Worm (Caenorhabditis elegans): ENCODE data around the gene nspb-8.

nspb-8 gene

DNA sequence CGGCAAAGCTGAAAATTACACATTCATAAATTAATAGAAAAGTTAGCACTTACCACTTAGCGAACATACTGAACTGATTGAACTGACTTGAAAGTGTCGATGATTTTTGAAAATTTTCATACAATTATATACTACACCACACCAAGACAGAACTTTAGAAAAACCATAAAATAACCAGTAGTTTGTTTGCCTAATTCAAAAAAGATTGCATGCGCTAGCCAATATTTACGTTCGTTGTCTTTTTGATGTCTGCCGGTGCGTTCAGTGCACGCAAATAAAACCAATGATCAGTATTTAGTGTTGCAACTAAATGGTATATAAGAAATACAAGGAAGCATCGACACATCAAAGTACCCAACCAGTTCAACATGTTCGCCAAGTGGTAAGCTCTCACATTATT, at the start of gene nspb-8, which contains the start of gene nspb-9:
nspb-8 (minus strand) TSS at position 101 of the 400 bp plus-strand sequence.
nspb-9 (plus strand) TSS at position 311 of the 400 bp plus-strand sequence.
- TF ChIP-seq egl-44 (GFP tag; IDR thresholded peaks at IDR 0.05) (no peak), ekl-4 (GFP tag; IDR thresholded peaks at IDR 0.05) (no peak), lsy-27 (tag; optimal IDR thresholded peaks at IDR 0.05; ENCODE audit: borderline replicate concordance, insufficient read depth) (no peak), rcor-1 (GFP tag; IDR thresholded peaks at IDR 0.05) (no peak), T26A5.8 (tag; optimal IDR thresholded peaks at IDR 0.05) (no peak), nhr-80 (tag; optimal IDR thresholded peaks at IDR 0.05) (no peak), fkh-3 (tag; optimal IDR thresholded peaks at IDR 0.05) (no peak), repo-1 (tag; optimal IDR thresholded peaks at IDR 0.05) (no peak), mxl-1 (tag; optimal IDR thresholded peaks at IDR 0.05) (no peak), attf-5 (GFP tag; optimal IDR thresholded peaks at IDR 0.05) (no peak), bed-1 (GFP tag; IDR thresholded peaks at IDR 0.05) (no peak), pbrm-1 (GFP tag; IDR thresholded peaks at IDR 0.05) (no peak), unc-62 (GFP tag; optimal IDR thresholded peaks at IDR 0.05) (no peak), hmg-20 (GFP tag; IDR thresholded peaks at IDR 0.05) (no peak), ceh-79 (tag; optimal IDR thresholded peaks at IDR 0.05) (no peak), madf-3 (GFP tag; IDR thresholded peaks at IDR 0.05) (no peak)

DNA sequence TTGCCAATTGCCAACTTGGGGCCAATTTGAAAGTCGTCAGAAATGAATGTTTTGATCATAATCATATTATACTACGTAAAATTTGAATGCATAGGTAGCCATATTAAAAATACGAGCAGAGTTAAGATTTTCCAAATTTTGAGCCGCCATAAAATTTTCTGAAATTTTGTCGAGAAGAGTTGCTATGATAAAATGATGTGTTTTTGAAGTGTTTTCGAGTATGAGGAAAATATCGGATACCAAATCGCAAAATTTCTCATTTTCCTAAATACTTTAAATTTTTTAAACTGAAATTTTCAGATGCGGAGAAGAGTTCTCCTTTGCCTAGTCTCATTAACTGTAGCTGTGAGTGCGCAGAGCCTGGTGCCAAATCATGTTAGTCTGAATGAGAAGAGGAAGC, 46.9 kb upstream of the nspb-8 start, which contains the start of gene tag-297:
tag-297 (plus strand) TSS at position 301 of the 400 bp plus-strand sequence.
- TF ChIP-seq ztf-28 (GFP tag; IDR thresholded peaks at IDR 0.05): no peak
- no peak for TF ChIP-seq pbrm-1 (GFP tag; IDR thresholded peaks at IDR 0.05)
- no peak for TF ChIP-seq nhr-120 (GFP tag; IDR thresholded peaks at IDR 0.05)
- no peak for TF ChIP-seq lin-54 (GFP tag; optimal IDR thresholded peaks at IDR 0.05)
- no peak for TF ChIP-seq akir-1 (GFP tag; optimal IDR thresholded peaks at IDR 0.05)
- TF ChIP-seq ccch-3 (GFP tag; optimal IDR thresholded peaks at IDR 0.05): no peak
- TF ChIP-seq lin-35 (GFP tag; optimal IDR thresholded peaks at IDR 0.05): no peak
- no peak for TF ChIP-seq hlh-12 (tag; optimal IDR thresholded peaks at IDR 0.05)
- TF ChIP-seq attf-6 (GFP tag; IDR thresholded peaks at IDR 0.05): no peak
- TF ChIP-seq nfyb-1 (GFP tag; IDR thresholded peaks at IDR 0.05): no peak
- TF ChIP-seq hrde-1 (tag; optimal IDR thresholded peaks at IDR 0.05; ENCODE audit: borderline replicate concordance): no peak
- TF ChIP-seq madf-3 (GFP tag; IDR thresholded peaks at IDR 0.05): no peak
- no peak for TF ChIP-seq unc-62 (GFP tag; optimal IDR thresholded peaks at IDR 0.05)
- TF ChIP-seq xnd-1 (tag; optimal IDR thresholded peaks at IDR 0.05): no peak
- TF ChIP-seq mel-28 (tag; optimal IDR thresholded peaks at IDR 0.05; ENCODE audit: borderline replicate concordance): no peak
- no peak for TF ChIP-seq madf-6 (GFP tag; IDR thresholded peaks at IDR 0.05)
- TF ChIP-seq D2030.7 (GFP tag; IDR thresholded peaks at IDR 0.05): no peak
- TF ChIP-seq tbp1 (GFP tag; optimal IDR thresholded peaks at IDR 0.05): no peak
- TF ChIP-seq egl-44 (GFP tag; IDR thresholded peaks at IDR 0.05): no peak

DNA sequence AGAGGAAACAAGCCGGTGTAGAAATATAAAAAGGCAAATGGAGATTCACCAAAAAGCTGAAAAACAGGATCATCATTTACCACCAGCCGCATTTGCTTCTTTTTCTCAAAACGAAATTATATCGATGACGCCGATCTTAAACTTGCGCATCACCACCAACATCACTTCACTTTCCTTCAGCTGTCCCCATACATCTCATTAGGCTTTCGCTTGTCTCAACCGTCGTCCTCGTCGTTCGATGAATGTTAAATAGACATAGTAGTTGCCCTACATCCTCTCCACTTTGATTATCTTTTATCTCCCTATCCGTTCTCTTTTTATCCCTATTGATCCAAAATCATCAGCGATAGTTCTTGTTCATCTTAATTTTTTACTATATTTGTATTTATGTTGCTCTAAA, 46.4 kb upstream of the nspb-8 start:
- no peak for TF ChIP-seq Y56A3A.18 (GFP tag; IDR thresholded peaks at IDR 0.05)
- no peak for TF ChIP-seq F33H1.4 (GFP tag; IDR thresholded peaks at IDR 0.05)
- no peak for TF ChIP-seq sdz-38 (tag; optimal IDR thresholded peaks at IDR 0.05)
- no peak for TF ChIP-seq egl-18 (GFP tag; IDR thresholded peaks at IDR 0.05)
- no peak for TF ChIP-seq mes-4 (tag; optimal IDR thresholded peaks at IDR 0.05)
- TF ChIP-seq F49E8.2 (tag; optimal IDR thresholded peaks at IDR 0.05; ENCODE audit: insufficient read depth): no peak
- TF ChIP-seq hlh-12 (tag; optimal IDR thresholded peaks at IDR 0.05): no peak
- no peak for TF ChIP-seq C17E4.6 (GFP tag; IDR thresholded peaks at IDR 0.05)
- TF ChIP-seq madf-3 (GFP tag; IDR thresholded peaks at IDR 0.05): no peak
- TF ChIP-seq F55B11.4 (tag; optimal IDR thresholded peaks at IDR 0.05; ENCODE audit: borderline replicate concordance, insufficient read depth): no peak

All from whole organism, young adult.